Fruit fly (Drosophila melanogaster) whole organism, embryonic: Measurements from ENCODE around the gene Ask1.
A peak's percentile ranks its signal among the peaks of the same experiment; 100 is the strongest.

ENCODE experiments used
- B-H1 ChIP-seq: fragments of 200-800 bp; sonication (Bioruptor generic); IDR thresholded peaks from 3 replicates; pipeline ENCODE4 v1.3.6; 2022; ENCODE audit warnings: missing biosample characterization, missing genetic modification characterization
- CG1024 ChIP-seq: fragments of 200-800 bp; sonication (Bioruptor generic); IDR thresholded peaks from 2 replicates; pipeline ENCODE4 v1.3.6; 2022; ENCODE audit warnings: missing biosample characterization, missing genetic modification characterization
- CG10321 ChIP-seq: fragments of 200-800 bp; sonication (Bioruptor generic); IDR thresholded peaks from 2 replicates; pipeline ENCODE4 v1.3.6; 2022; ENCODE audit warnings: missing biosample characterization, missing genetic modification characterization
- CG11085 ChIP-seq: fragments of 200-800 bp; sonication (Bioruptor generic); IDR thresholded peaks from 2 replicates; pipeline ENCODE4 v1.3.6; 2022; ENCODE audit warnings: missing biosample characterization, missing genetic modification characterization
- CG11247 ChIP-seq: fragments of 200-800 bp; sonication (Bioruptor generic); IDR thresholded peaks from 2 replicates; pipeline ENCODE4 v1.3.6; 2022; ENCODE audit warnings: missing biosample characterization, missing genetic modification characterization
- CG11456 ChIP-seq: fragments of 200-800 bp; sonication (Bioruptor generic); IDR thresholded peaks from 3 replicates; pipeline ENCODE4 v1.3.6; 2022; ENCODE audit warnings: missing biosample characterization, missing genetic modification characterization
- CG12219 ChIP-seq: fragments of 200-800 bp; sonication (Bioruptor generic); optimal IDR thresholded peaks from 3 replicates; lab custom pipeline; 2018; ENCODE audit warnings: missing biosample characterization, mild to moderate bottlenecking, missing genetic modification characterization
- CG13123 ChIP-seq: fragments of 200-800 bp; sonication (Bioruptor generic); optimal IDR thresholded peaks from 2 replicates; lab custom pipeline; 2016; ENCODE audit warnings: missing biosample characterization, missing genetic modification characterization
- CG14667 ChIP-seq: fragments of 200-800 bp; sonication (Bioruptor generic); IDR thresholded peaks from 2 replicates; pipeline ENCODE4 v1.3.6; 2022; ENCODE audit warnings: missing biosample characterization, missing genetic modification characterization
- CG14965 ChIP-seq: fragments of 200-800 bp; sonication (Bioruptor generic); optimal IDR thresholded peaks from 2 replicates; lab custom pipeline; 2016; ENCODE audit warnings: missing biosample characterization, missing genetic modification characterization, borderline replicate concordance
- CG16813 ChIP-seq: fragments of 200-800 bp; sonication (Bioruptor generic); IDR thresholded peaks from 3 replicates; pipeline ENCODE4 v1.3.6; 2022; ENCODE audit warnings: missing biosample characterization, missing genetic modification characterization; ENCODE audit not compliant: partially characterized antibody
- CG18619 ChIP-seq: fragments of 200-800 bp; sonication (Bioruptor generic); optimal IDR thresholded peaks from 3 replicates; lab custom pipeline; 2017; ENCODE audit warnings: missing biosample characterization, mild to moderate bottlenecking, missing genetic modification characterization
- CG18764 ChIP-seq: fragments of 200-800 bp; sonication (Bioruptor generic); optimal IDR thresholded peaks from 3 replicates; lab custom pipeline; 2016; ENCODE audit warnings: missing biosample characterization, missing genetic modification characterization
- CG2199 ChIP-seq: fragments of 200-800 bp; sonication (Bioruptor generic); IDR thresholded peaks from 3 replicates; pipeline ENCODE4 v1.3.6; 2022; ENCODE audit warnings: missing biosample characterization, missing genetic modification characterization
- CG2678 ChIP-seq: fragments of 200-800 bp; sonication (Bioruptor generic); optimal IDR thresholded peaks from 3 replicates; lab custom pipeline; 2019; ENCODE audit warnings: missing biosample characterization, mild to moderate bottlenecking, missing genetic modification characterization, moderate library complexity
- CG3065 ChIP-seq: fragments of 200-800 bp; sonication (Bioruptor generic); optimal IDR thresholded peaks from 2 replicates; lab custom pipeline; 2016; ENCODE audit warnings: missing biosample characterization, missing genetic modification characterization
- CG31388 ChIP-seq: fragments of 200-800 bp; sonication (Bioruptor generic); optimal IDR thresholded peaks from 2 replicates; lab custom pipeline; 2016; ENCODE audit warnings: missing biosample characterization, missing genetic modification characterization
- CG32767 ChIP-seq: fragments of 200-800 bp; sonication (Bioruptor generic); IDR thresholded peaks from 2 replicates; pipeline ENCODE4 v1.3.6; 2022; ENCODE audit warnings: missing biosample characterization, missing genetic modification characterization
- CG3407 ChIP-seq: fragments of 200-800 bp; sonication (Bioruptor generic); optimal IDR thresholded peaks from 2 replicates; lab custom pipeline; 2018; ENCODE audit warnings: missing biosample characterization, mild to moderate bottlenecking, missing genetic modification characterization
- CG4707 ChIP-seq: fragments of 200-800 bp; sonication (Bioruptor generic); optimal IDR thresholded peaks from 2 replicates; lab custom pipeline; 2018; ENCODE audit warnings: missing biosample characterization, mild to moderate bottlenecking, missing genetic modification characterization, moderate library complexity
- CG5245 ChIP-seq: fragments of 200-800 bp; sonication (Bioruptor generic); optimal IDR thresholded peaks from 3 replicates; lab custom pipeline; 2016; ENCODE audit warnings: missing biosample characterization, missing genetic modification characterization
- CG7745 ChIP-seq: fragments of 200-800 bp; sonication (Bioruptor generic); optimal IDR thresholded peaks from 2 replicates; lab custom pipeline; 2018; ENCODE audit warnings: missing biosample characterization, mild to moderate bottlenecking, missing genetic modification characterization, moderate library complexity
- CG7963 ChIP-seq: fragments of 200-800 bp; sonication (Bioruptor generic); IDR thresholded peaks from 3 replicates; pipeline ENCODE4 v1.3.6; 2022; ENCODE audit warnings: missing biosample characterization, missing genetic modification characterization; ENCODE audit not compliant: partially characterized antibody
- CG8924 ChIP-seq: fragments of 200-800 bp; optimal IDR thresholded peaks from 3 replicates; lab custom pipeline; 2019; ENCODE audit warnings: missing biosample characterization, mild to moderate bottlenecking, missing genetic modification characterization, moderate library complexity
- Camta ChIP-seq: fragments of 200-800 bp; sonication (Bioruptor generic); optimal IDR thresholded peaks from 2 replicates; lab custom pipeline; 2016; ENCODE audit warnings: missing biosample characterization, missing genetic modification characterization
- Dip3 ChIP-seq: fragments of 200-800 bp; sonication (Bioruptor generic); optimal IDR thresholded peaks from 3 replicates; lab custom pipeline; 2016; ENCODE audit warnings: missing biosample characterization, missing genetic modification characterization
- Ets97D ChIP-seq: fragments of 200-800 bp; sonication (Bioruptor generic); optimal IDR thresholded peaks from 3 replicates; lab custom pipeline; 2016; ENCODE audit warnings: missing biosample characterization, missing genetic modification characterization
- HLH3B ChIP-seq: fragments of 200-800 bp; sonication (Bioruptor generic); IDR thresholded peaks from 2 replicates; pipeline ENCODE4 v1.3.6; 2022; ENCODE audit warnings: missing biosample characterization, missing genetic modification characterization
- Hr78 ChIP-seq, 2 experiments: fragments of 200-800 bp in 1 of 2; fragments of >200 bp in 1 of 2; sonication (Bioruptor generic) in 1 of 2; optimal IDR thresholded peaks; 2 replicates each; lab custom pipeline; 2017 to 2019; ENCODE audit warnings: missing biosample characterization in 2 of 2, missing genetic modification characterization in 2 of 2, mild to moderate bottlenecking in 1 of 2, moderate library complexity in 1 of 2
- Pdp1 ChIP-seq, 2 experiments: fragments of 200-800 bp; sonication (Bioruptor generic); optimal IDR thresholded peaks; 3 replicates each; lab custom pipeline; 2016; ENCODE audit warnings: missing biosample characterization in 2 of 2, missing genetic modification characterization in 2 of 2, mild to moderate bottlenecking in 1 of 2, moderate library complexity in 1 of 2
- al ChIP-seq: fragments of 200-800 bp; sonication (Bioruptor generic); IDR thresholded peaks from 2 replicates; pipeline ENCODE4 v1.3.6; 2022; ENCODE audit warnings: missing biosample characterization, missing genetic modification characterization
- ato ChIP-seq: fragments of 200-800 bp; sonication (Bioruptor generic); IDR thresholded peaks from 2 replicates; pipeline ENCODE4 v1.3.6; 2022; ENCODE audit warnings: missing biosample characterization, missing genetic modification characterization; ENCODE audit not compliant: partially characterized antibody
- dan ChIP-seq: fragments of 200-800 bp; sonication (Bioruptor generic); IDR thresholded peaks from 2 replicates; pipeline ENCODE4 v1.3.6; 2022; ENCODE audit warnings: missing biosample characterization, missing genetic modification characterization
- dm ChIP-seq: fragments of 200-800 bp; sonication (Bioruptor generic); optimal IDR thresholded peaks from 3 replicates; lab custom pipeline; 2016; ENCODE audit warnings: missing biosample characterization, missing genetic modification characterization
- emc ChIP-seq: fragments of 200-800 bp; sonication (Bioruptor generic); optimal IDR thresholded peaks from 2 replicates; lab custom pipeline; 2016; ENCODE audit warnings: missing biosample characterization, missing genetic modification characterization
- kah ChIP-seq: fragments of 200-800 bp; sonication (Bioruptor generic); optimal IDR thresholded peaks from 2 replicates; lab custom pipeline; 2018; ENCODE audit warnings: missing biosample characterization, mild to moderate bottlenecking, missing genetic modification characterization
- lilli ChIP-seq: fragments of 200-800 bp; sonication (Bioruptor generic); optimal IDR thresholded peaks from 3 replicates; lab custom pipeline; 2016; ENCODE audit warnings: missing biosample characterization, missing genetic modification characterization
- mam ChIP-seq: fragments of 200-800 bp; sonication (Bioruptor generic); optimal IDR thresholded peaks from 3 replicates; lab custom pipeline; 2016; ENCODE audit warnings: missing biosample characterization, missing genetic modification characterization
- nmo ChIP-seq: fragments of 200-800 bp; sonication (Bioruptor generic); optimal IDR thresholded peaks from 2 replicates; lab custom pipeline; 2018; ENCODE audit warnings: missing biosample characterization, mild to moderate bottlenecking, missing genetic modification characterization, moderate library complexity
- oc ChIP-seq: fragments of 200-800 bp; sonication (Bioruptor generic); optimal IDR thresholded peaks from 2 replicates; lab custom pipeline; 2018; ENCODE audit warnings: missing biosample characterization, mild to moderate bottlenecking, missing genetic modification characterization, moderate library complexity
- pb ChIP-seq: fragments of 200-800 bp; sonication (Bioruptor generic); optimal IDR thresholded peaks from 3 replicates; lab custom pipeline; 2016; ENCODE audit warnings: missing biosample characterization, missing genetic modification characterization
- pho ChIP-seq: fragments of 200-800 bp; sonication (Bioruptor generic); optimal IDR thresholded peaks from 2 replicates; lab custom pipeline; 2016; ENCODE audit warnings: missing biosample characterization, missing genetic modification characterization
- pita ChIP-seq: fragments of 200-800 bp; sonication (Bioruptor generic); optimal IDR thresholded peaks from 2 replicates; lab custom pipeline; 2017; ENCODE audit warnings: missing biosample characterization, mild to moderate bottlenecking, missing genetic modification characterization
- sob ChIP-seq: fragments of 200-800 bp; sonication (Bioruptor generic); IDR thresholded peaks from 2 replicates; pipeline ENCODE4 v1.3.6; 2022; ENCODE audit warnings: missing biosample characterization, missing genetic modification characterization
- sr ChIP-seq: fragments of 200-800 bp; sonication (Bioruptor generic); IDR thresholded peaks from 3 replicates; pipeline ENCODE4 v1.3.6; 2022; ENCODE audit warnings: missing biosample characterization, missing genetic modification characterization
- stc ChIP-seq: fragments of 200-800 bp; sonication (Bioruptor generic); IDR thresholded peaks from 2 replicates; pipeline ENCODE4 v1.3.6; 2022; ENCODE audit warnings: missing biosample characterization, missing genetic modification characterization
- tgo ChIP-seq: fragments of 200-800 bp; sonication (Bioruptor generic); IDR thresholded peaks from 3 replicates; pipeline ENCODE4 v1.3.6; 2022; ENCODE audit warnings: missing biosample characterization, missing genetic modification characterization
- tio ChIP-seq: fragments of 200-800 bp; sonication (Bioruptor generic); optimal IDR thresholded peaks from 2 replicates; lab custom pipeline; 2017; ENCODE audit warnings: missing biosample characterization, missing genetic modification characterization, inconsistent platforms
- tll ChIP-seq, 2 experiments: fragments of 200-800 bp in 1 of 2; fragments of >200 bp in 1 of 2; sonication (Bioruptor generic) in 1 of 2; optimal IDR thresholded peaks; 2 replicates each; lab custom pipeline; 2017 to 2019; ENCODE audit warnings: missing biosample characterization in 2 of 2, missing genetic modification characterization in 2 of 2, mild to moderate bottlenecking in 1 of 2, moderate library complexity in 1 of 2
- zfh1 ChIP-seq: fragments of 200-800 bp; sonication (Bioruptor generic); IDR thresholded peaks from 3 replicates; pipeline ENCODE4 v1.3.6; 2022; ENCODE audit warnings: missing biosample characterization, missing genetic modification characterization

Ask1 gene

dm6 chr3R:19889603-19890187 lies 10.2 kb downstream of the Ask1 start (continued):
- TF ChIP-seq CG7745 (tag; lab: Kevin White, UChicago) = peak; percentile 4
- no peak for TF ChIP-seq pita (GFP tag; lab: Kevin White, UChicago)
- TF ChIP-seq CG11247 (GFP tag; lab: Robert Waterston, UW) = peak; percentile 12; the same call in 1 of the 2 replicates
- TF ChIP-seq nmo = peak; percentile 85
- TF ChIP-seq tll (GFP tag; optimal IDR thresholded peaks at IDR 0.05; lab: Kevin White, UChicago) = no peak
- peak; percentile 44 for TF ChIP-seq kah (GFP tag; lab: Kevin White, UChicago)
- peak; percentile 87 for TF ChIP-seq CG8924 (tag; lab: Kevin White, UChicago)
- TF ChIP-seq Hr78 (GFP tag; optimal IDR thresholded peaks at IDR 0.05; lab: Kevin White, UChicago) = no peak
- TF ChIP-seq emc (GFP tag; lab: Kevin White, UChicago) = peak; percentile 12
- no peak for TF ChIP-seq dm (GFP tag; lab: Kevin White, UChicago)
- peak; percentile 37; the same call in 1 of the 2 replicates for TF ChIP-seq HLH3B (GFP tag; lab: Robert Waterston, UW)
- no peak for TF ChIP-seq stc (GFP tag; lab: Robert Waterston, UW)
- TF ChIP-seq CG3065 (GFP tag; lab: Kevin White, UChicago) = peak; percentile 1
- peak; percentile 46 for TF ChIP-seq CG12219
- peak; percentile 52 for TF ChIP-seq CG18764
- no peak for TF ChIP-seq Camta (GFP tag; lab: Kevin White, UChicago)
- no peak for TF ChIP-seq pho (GFP tag; lab: Kevin White, UChicago)
- TF ChIP-seq Dip3 = peak; percentile 17
- TF ChIP-seq dan (GFP tag; lab: Robert Waterston, UW) = no peak
- TF ChIP-seq sob (GFP tag; lab: Robert Waterston, UW) = peak; percentile 58; the same call in 1 of the 2 replicates
- peak; percentile 72 for TF ChIP-seq CG18619 (GFP tag; lab: Kevin White, UChicago)
- TF ChIP-seq CG1024 = no peak
- TF ChIP-seq CG7963 (GFP tag; lab: Robert Waterston, UW) = no peak
- peak in 1 of 2 experiments; percentile 34 for TF ChIP-seq Pdp1 (GFP tag; optimal IDR thresholded peaks at IDR 0.05; lab: Kevin White, UChicago)
- TF ChIP-seq ato = no peak
- no peak for TF ChIP-seq CG4707 (GFP tag; lab: Kevin White, UChicago)
- peak; percentile 23 for TF ChIP-seq lilli (GFP tag; lab: Kevin White, UChicago)
- TF ChIP-seq oc = peak; percentile 36
- TF ChIP-seq mam (GFP tag; lab: Kevin White, UChicago) = no peak
- TF ChIP-seq CG5245 (GFP tag; lab: Kevin White, UChicago) = peak; percentile 16
- no peak for TF ChIP-seq B-H1
- TF ChIP-seq zfh1 (GFP tag; lab: Robert Waterston, UW) = no peak
- no peak for TF ChIP-seq CG13123
- peak; percentile 55; the same call in 2 of the 3 replicates for TF ChIP-seq tgo (GFP tag; lab: Robert Waterston, UW)
- no peak for TF ChIP-seq CG16813 (GFP tag; lab: Robert Waterston, UW)
- TF ChIP-seq CG11456 (GFP tag; lab: Robert Waterston, UW) = peak; percentile 61; the same call in 1 of the 3 replicates
- no peak for TF ChIP-seq CG31388
- TF ChIP-seq CG14667 (GFP tag; lab: Robert Waterston, UW) = no peak
- TF ChIP-seq CG10321 = no peak
- no peak for TF ChIP-seq CG14965 (GFP tag; lab: Kevin White, UChicago)
- no peak for TF ChIP-seq CG2199 (GFP tag; lab: Robert Waterston, UW)
- TF ChIP-seq tio (GFP tag; lab: Kevin White, UChicago) = peak; percentile 48
- no peak for TF ChIP-seq pb
- TF ChIP-seq sr (GFP tag; lab: Robert Waterston, UW) = peak; percentile 88
- peak; percentile 92 for TF ChIP-seq CG2678 (tag; lab: Kevin White, UChicago)
- no peak for TF ChIP-seq Ets97D (GFP tag; lab: Kevin White, UChicago)
- 0 out of 2 replicates have a peak, but pooled peaks have one; percentile 7 for TF ChIP-seq CG32767 (GFP tag; lab: Robert Waterston, UW)
- peak; percentile 69 for TF ChIP-seq al (GFP tag; lab: Robert Waterston, UW)
- TF ChIP-seq CG11085 (GFP tag; lab: Robert Waterston, UW) = no peak; the same call in 1 of the 2 replicates
- no peak for TF ChIP-seq CG3407
